Fruit fly (Drosophila melanogaster): ENCODE measurements around the gene Ids.

The Ids gene

dm6 chr3L:3391871-3392270 lies 13.8 kb downstream of the Ids start (continued):
- TF ChIP-seq CG1621 (tag; optimal IDR thresholded peaks at IDR 0.05), result peak; percentile 69
- no peak for TF ChIP-seq fd85E (GFP tag; optimal IDR thresholded peaks at IDR 0.05)
- peak; percentile 91 for TF ChIP-seq svp (GFP tag)
- peak; percentile 83 for TF ChIP-seq CG6163 (GFP tag; IDR thresholded peaks at IDR 0.05)
- peak; percentile 44 for TF ChIP-seq Ets21C (GFP tag; optimal IDR thresholded peaks at IDR 0.05)
- peak; percentile 71 for TF ChIP-seq spab (GFP tag; optimal IDR thresholded peaks at IDR 0.05)
- TF ChIP-seq Eip78C (GFP tag), result peak; percentile 95
- peak; percentile 19 for TF ChIP-seq CG6276 (GFP tag; optimal IDR thresholded peaks at IDR 0.05)
- peak; percentile 46; the same call in 1 of the 3 replicates for TF ChIP-seq CG8119 (GFP tag; IDR thresholded peaks at IDR 0.05)
- peak; percentile 43; the same call in 1 of the 3 replicates for TF ChIP-seq eg (GFP tag; IDR thresholded peaks at IDR 0.05)
- TF ChIP-seq CG31627 (GFP tag; optimal IDR thresholded peaks at IDR 0.05), result peak; percentile 78
- peak; percentile 44 for TF ChIP-seq CG16779 (tag; optimal IDR thresholded peaks at IDR 0.05)
- peak; percentile 78 for TF ChIP-seq Eip75B (GFP tag; optimal IDR thresholded peaks at IDR 0.05)
- TF ChIP-seq CG3032 (tag; optimal IDR thresholded peaks at IDR 0.05), result peak; percentile 76
- peak; percentile 55 for TF ChIP-seq CG8632 (GFP tag; optimal IDR thresholded peaks at IDR 0.05)
- peak; percentile 58 for TF ChIP-seq CG7368 (GFP tag; optimal IDR thresholded peaks at IDR 0.05)
- TF ChIP-seq Hr38 (GFP tag; optimal IDR thresholded peaks at IDR 0.05), result no peak
- peak; percentile 43 for TF ChIP-seq CG11902 (GFP tag; optimal IDR thresholded peaks at IDR 0.05)
- TF ChIP-seq CG4318 (GFP tag; optimal IDR thresholded peaks at IDR 0.05), result peak; percentile 27
- peak; percentile 70 for TF ChIP-seq dsx (GFP tag; optimal IDR thresholded peaks at IDR 0.05; ENCODE audit: poor library complexity, severe bottlenecking)
- peak; percentile 73 for TF ChIP-seq acj6 (GFP tag; optimal IDR thresholded peaks at IDR 0.05)
- TF ChIP-seq Hr4 (GFP tag; optimal IDR thresholded peaks at IDR 0.05), result peak; percentile 41
- peak; percentile 71 for TF ChIP-seq achi (GFP tag; optimal IDR thresholded peaks at IDR 0.05)
- peak in 1 of 2 experiments; percentile 39 for TF ChIP-seq ss (GFP tag; optimal IDR thresholded peaks at IDR 0.05)
- TF ChIP-seq vri (GFP tag; optimal IDR thresholded peaks at IDR 0.05), result peak; percentile 29
- no peak for TF ChIP-seq dac (GFP tag; optimal IDR thresholded peaks at IDR 0.05)
- TF ChIP-seq Gug (GFP tag; IDR thresholded peaks at IDR 0.05), result peak; percentile 23; the same call in 1 of the 2 replicates
- no peak for TF ChIP-seq CG11294 (GFP tag; IDR thresholded peaks at IDR 0.05)
- TF ChIP-seq CG11762 (GFP tag; optimal IDR thresholded peaks at IDR 0.05; ENCODE audit: insufficient read depth), result peak; percentile 62
- no peak for TF ChIP-seq Eip93F (GFP tag; optimal IDR thresholded peaks at IDR 0.05)
- peak; percentile 83 for TF ChIP-seq CG10669 (GFP tag; optimal IDR thresholded peaks at IDR 0.05)
- no peak for TF ChIP-seq fkh (GFP tag; optimal IDR thresholded peaks at IDR 0.05)
- peak; percentile 60 for TF ChIP-seq Sox102F (GFP tag; optimal IDR thresholded peaks at IDR 0.05)

- TF ChIP-seq Ets21C (GFP tag; optimal IDR thresholded peaks at IDR 0.05) (no peak), Met (GFP tag; optimal IDR thresholded peaks at IDR 0.05) (peak; percentile 91), cyc (GFP tag; optimal IDR thresholded peaks at IDR 0.05) (no peak), pdm3 (GFP tag; optimal IDR thresholded peaks at IDR 0.05) (no peak), CG11294 (GFP tag; IDR thresholded peaks at IDR 0.05) (peak; percentile 59), dsx (GFP tag; optimal IDR thresholded peaks at IDR 0.05; ENCODE audit: poor library complexity, severe bottlenecking) (no peak), dac (GFP tag; optimal IDR thresholded peaks at IDR 0.05) (no peak), CG32006 (GFP tag; optimal IDR thresholded peaks at IDR 0.05) (no peak), CG6163 (GFP tag; IDR thresholded peaks at IDR 0.05) (peak; percentile 79), CG6276 (GFP tag; optimal IDR thresholded peaks at IDR 0.05) (peak; percentile 86), eg (GFP tag; IDR thresholded peaks at IDR 0.05) (peak; percentile 72), Lpt (GFP tag; optimal IDR thresholded peaks at IDR 0.05) (no peak), Ets96B (tag; optimal IDR thresholded peaks at IDR 0.05) (peak; percentile 93), CG31627 (GFP tag; optimal IDR thresholded peaks at IDR 0.05) (no peak), CG11762 (GFP tag; optimal IDR thresholded peaks at IDR 0.05; ENCODE audit: insufficient read depth) (no peak), CG16779 (tag; optimal IDR thresholded peaks at IDR 0.05) (peak; percentile 71), Eip75B (GFP tag; optimal IDR thresholded peaks at IDR 0.05) (peak; percentile 94), Sox102F (GFP tag; optimal IDR thresholded peaks at IDR 0.05) (no peak), fd59A (GFP tag; optimal IDR thresholded peaks at IDR 0.05) (no peak), Blimp-1 (GFP tag; optimal IDR thresholded peaks at IDR 0.05) (peak; percentile 85), Gug (GFP tag; IDR thresholded peaks at IDR 0.05) (peak; percentile 85), CG6808 (GFP tag; optimal IDR thresholded peaks at IDR 0.05) (peak; percentile 95), OdsH (GFP tag; optimal IDR thresholded peaks at IDR 0.05) (no peak), CG9139 (GFP tag; optimal IDR thresholded peaks at IDR 0.05) (peak; percentile 85), svp (GFP tag) (no peak), vri (GFP tag; optimal IDR thresholded peaks at IDR 0.05) (no peak), fkh (GFP tag; optimal IDR thresholded peaks at IDR 0.05) (peak; percentile 19), CG1621 (tag; optimal IDR thresholded peaks at IDR 0.05) (no peak), CG8632 (GFP tag; optimal IDR thresholded peaks at IDR 0.05) (peak; percentile 85), CG6854 (GFP tag; optimal IDR thresholded peaks at IDR 0.05) (peak; percentile 28), CG8119 (GFP tag; IDR thresholded peaks at IDR 0.05) (no peak; the same call in none of the 3 replicates), ss (GFP tag; optimal IDR thresholded peaks at IDR 0.05) (no peak)
These were observed 16.1 kb downstream of the Ids start for dm6 chr3L:3393951-3394834.
